Worm (Caenorhabditis elegans) whole organism, young adult: ENCODE data around the gene T09A12.8.

Experiments
- C17E4.6 ChIP-seq: fragments of 200-800 bp; sonication (Bioruptor generic); IDR thresholded peaks from 2 replicates; pipeline ENCODE4 v1.3.6; 2022; ENCODE audit warnings: missing genetic modification reagents, missing genetic modification characterization, missing compliant biosample characterization
- F23B12.7 ChIP-seq: sonication (generic microtip); optimal IDR thresholded peaks from 2 replicates; lab custom pipeline; 2017; ENCODE audit warnings: missing genetic modification characterization, mild to moderate bottlenecking, missing compliant biosample characterization, antibody characterized with exemption, moderate library complexity; ENCODE audit not compliant: insufficient read depth
- efl-1 ChIP-seq: fragments of 150-350 bp; optimal IDR thresholded peaks from 2 replicates; lab custom pipeline; 2014; ENCODE audit warnings: missing biosample characterization, missing genetic modification reagents, missing genetic modification characterization
- nhr-27 ChIP-seq: fragments of 200-800 bp; sonication (Bioruptor generic); optimal IDR thresholded peaks from 2 replicates; lab custom pipeline; 2018; ENCODE audit warnings: mild to moderate bottlenecking, missing genetic modification characterization, moderate library complexity, missing compliant biosample characterization
- nhr-90 ChIP-seq: sonication (generic microtip); optimal IDR thresholded peaks from 2 replicates; lab custom pipeline; 2016; ENCODE audit warnings: missing genotype, mild to moderate bottlenecking, missing genetic modification characterization, missing compliant biosample characterization
- sptf-2 ChIP-seq: fragments of 200-800 bp; sonication (Bioruptor generic); optimal IDR thresholded peaks from 2 replicates; lab custom pipeline; 2018; ENCODE audit warnings: mild to moderate bottlenecking, missing genetic modification characterization, missing compliant biosample characterization

DNA sequence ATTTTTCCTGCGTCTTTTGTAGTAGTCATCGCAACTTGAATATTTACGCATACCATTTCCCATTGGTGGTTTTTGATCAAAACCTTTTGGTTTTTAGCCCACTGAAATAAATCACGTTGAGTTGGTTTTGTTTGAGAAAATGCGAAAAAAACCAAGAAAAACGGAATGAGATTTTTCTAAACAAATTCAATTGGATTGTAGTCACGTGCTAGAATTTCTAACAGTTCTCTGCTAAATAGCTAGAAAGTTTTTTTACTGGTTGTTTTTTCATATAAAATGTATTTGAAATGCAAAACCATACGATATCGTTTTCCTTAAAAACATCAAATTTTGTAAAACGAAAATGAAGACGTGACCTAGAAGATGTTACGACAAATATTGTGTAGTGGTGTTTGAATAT, 33.1 kb upstream of the T09A12.8 start, which contains the start of gene K07H8.12:
- no peak for TF ChIP-seq F23B12.7 (tag; lab: Kevin White, UChicago)
- no peak for TF ChIP-seq sptf-2 (GFP tag; lab: Kevin White, UChicago)
- TF ChIP-seq C17E4.6 = no peak
- TF ChIP-seq efl-1 (GFP tag; lab: Kevin White, UChicago) = no peak
- TF ChIP-seq nhr-27 (tag; lab: Kevin White, UChicago) = no peak
- no peak for TF ChIP-seq nhr-90 (tag; lab: Kevin White, UChicago)
